Fruit fly (Drosophila melanogaster) whole organism, embryonic: ENCODE results near the gene dec.

ENCODE experiments used
- CG10209 ChIP-seq: fragments of 200-800 bp; sonication (Bioruptor generic); optimal IDR thresholded peaks from 3 replicates; lab custom pipeline; 2017; ENCODE audit warnings: missing biosample characterization, mild to moderate bottlenecking, missing genetic modification characterization, missing genetic modification reagents
- CG10366 ChIP-seq: fragments of 200-800 bp; sonication (Bioruptor generic); IDR thresholded peaks from 2 replicates; pipeline ENCODE4 v1.3.6; 2022; ENCODE audit warnings: missing biosample characterization, missing genetic modification characterization
- CG11504 ChIP-seq: fragments of 200-800 bp; sonication (Bioruptor generic); optimal IDR thresholded peaks from 3 replicates; lab custom pipeline; 2019; ENCODE audit warnings: missing biosample characterization, mild to moderate bottlenecking, missing genetic modification characterization, moderate library complexity
- CG11560 ChIP-seq: fragments of 200-800 bp; sonication (Bioruptor generic); IDR thresholded peaks from 3 replicates; pipeline ENCODE4 v1.3.6; 2022; ENCODE audit warnings: missing biosample characterization, missing genetic modification characterization
- CG12155 ChIP-seq: fragments of 200-800 bp; sonication (Bioruptor generic); optimal IDR thresholded peaks from 3 replicates; lab custom pipeline; 2016; ENCODE audit warnings: missing biosample characterization, missing genetic modification characterization
- CG12391 ChIP-seq: fragments of 200-800 bp; sonication (Bioruptor generic); optimal IDR thresholded peaks from 3 replicates; lab custom pipeline; 2018; ENCODE audit warnings: missing biosample characterization, mild to moderate bottlenecking, missing genetic modification characterization, moderate library complexity
- CG12942 ChIP-seq: fragments of 200-800 bp; sonication (Bioruptor generic); optimal IDR thresholded peaks from 3 replicates; lab custom pipeline; 2016; ENCODE audit warnings: missing biosample characterization, missing genetic modification characterization
- CG13894 ChIP-seq: fragments of 200-800 bp; sonication (Bioruptor generic); optimal IDR thresholded peaks from 3 replicates; lab custom pipeline; 2018; ENCODE audit warnings: missing biosample characterization, mild to moderate bottlenecking, missing genetic modification characterization, moderate library complexity
- CG1529 ChIP-seq: fragments of 200-800 bp; sonication (Bioruptor generic); optimal IDR thresholded peaks from 3 replicates; lab custom pipeline; 2018; ENCODE audit warnings: missing biosample characterization, missing genetic modification characterization
- CG1603 ChIP-seq: fragments of 200-800 bp; sonication (Bioruptor generic); optimal IDR thresholded peaks from 2 replicates; lab custom pipeline; 2019; ENCODE audit warnings: missing biosample characterization, mild to moderate bottlenecking, missing genetic modification characterization, moderate library complexity
- CG18262 ChIP-seq: fragments of 200-800 bp; optimal IDR thresholded peaks from 3 replicates; lab custom pipeline; 2019; ENCODE audit warnings: missing biosample characterization, mild to moderate bottlenecking, missing genetic modification characterization, moderate library complexity
- CG2199 ChIP-seq: fragments of 200-800 bp; sonication (Bioruptor generic); IDR thresholded peaks from 3 replicates; pipeline ENCODE4 v1.3.6; 2022; ENCODE audit warnings: missing biosample characterization, missing genetic modification characterization
- CG2875 ChIP-seq: fragments of 200-800 bp; sonication (Bioruptor generic); optimal IDR thresholded peaks from 2 replicates; lab custom pipeline; 2017; ENCODE audit warnings: missing biosample characterization, mild to moderate bottlenecking, missing genetic modification characterization, missing genetic modification reagents
- CG31388 ChIP-seq: fragments of 200-800 bp; sonication (Bioruptor generic); optimal IDR thresholded peaks from 2 replicates; lab custom pipeline; 2016; ENCODE audit warnings: missing biosample characterization, missing genetic modification characterization
- CG4617 ChIP-seq: fragments of 200-800 bp; sonication (Bioruptor generic); optimal IDR thresholded peaks from 3 replicates; lab custom pipeline; 2016; ENCODE audit warnings: missing biosample characterization, missing genetic modification characterization, borderline replicate concordance
- CG7271 ChIP-seq: fragments of 200-800 bp; sonication (Bioruptor generic); optimal IDR thresholded peaks from 2 replicates; lab custom pipeline; 2018; ENCODE audit warnings: missing biosample characterization, mild to moderate bottlenecking, missing genetic modification characterization, moderate library complexity
- CG7372 ChIP-seq: fragments of 200-800 bp; sonication (Bioruptor generic); IDR thresholded peaks from 2 replicates; pipeline ENCODE4 v1.3.6; 2022; ENCODE audit warnings: missing biosample characterization, missing genetic modification characterization
- CG8089 ChIP-seq: fragments of 200-800 bp; sonication (Bioruptor generic); optimal IDR thresholded peaks from 3 replicates; lab custom pipeline; 2016; ENCODE audit warnings: missing biosample characterization, missing genetic modification characterization
- CG9437 ChIP-seq: fragments of 200-800 bp; sonication (Bioruptor generic); optimal IDR thresholded peaks from 2 replicates; lab custom pipeline; 2018; ENCODE audit warnings: missing biosample characterization, mild to moderate bottlenecking, missing genetic modification characterization
- E2f2 ChIP-seq: fragments of 200-800 bp; sonication (Bioruptor generic); IDR thresholded peaks from 2 replicates; pipeline ENCODE4 v1.3.6; 2022; ENCODE audit warnings: missing biosample characterization, missing genetic modification characterization
- MESR4 ChIP-seq: fragments of 200-800 bp; sonication (Bioruptor generic); optimal IDR thresholded peaks from 2 replicates; lab custom pipeline; 2018; ENCODE audit warnings: missing biosample characterization, mild to moderate bottlenecking, missing genetic modification characterization, moderate library complexity
- Max ChIP-seq: fragments of 200-800 bp; sonication (Bioruptor generic); optimal IDR thresholded peaks from 2 replicates; lab custom pipeline; 2016; ENCODE audit warnings: missing biosample characterization, mild to moderate bottlenecking, missing genetic modification characterization
- Scr ChIP-seq: fragments of 200-800 bp; sonication (Bioruptor generic); IDR thresholded peaks from 2 replicates; pipeline ENCODE4 v1.3.6; 2022; ENCODE audit warnings: missing biosample characterization, missing genetic modification characterization; ENCODE audit not compliant: partially characterized antibody
- TFAM ChIP-seq: fragments of 200-800 bp; sonication (Bioruptor generic); optimal IDR thresholded peaks from 2 replicates; lab custom pipeline; 2017; ENCODE audit warnings: missing biosample characterization, missing genetic modification characterization, inconsistent platforms
- Xbp1 ChIP-seq: fragments of 200-800 bp; sonication (Bioruptor generic); optimal IDR thresholded peaks from 3 replicates; lab custom pipeline; 2016; ENCODE audit warnings: missing biosample characterization, mild to moderate bottlenecking, missing genetic modification characterization
- YL-1 ChIP-seq: fragments of 200-800 bp; sonication (Bioruptor generic); optimal IDR thresholded peaks from 3 replicates; lab custom pipeline; 2017; ENCODE audit warnings: missing biosample characterization, mild to moderate bottlenecking, missing genetic modification characterization
- bcd ChIP-seq: fragments of 200-800 bp; sonication (Bioruptor generic); optimal IDR thresholded peaks from 2 replicates; lab custom pipeline; 2017; ENCODE audit warnings: missing biosample characterization, mild to moderate bottlenecking, missing genetic modification characterization
- chn ChIP-seq: fragments of 200-800 bp; sonication (Bioruptor generic); optimal IDR thresholded peaks from 2 replicates; lab custom pipeline; 2016; ENCODE audit warnings: missing biosample characterization, missing genetic modification characterization
- ci ChIP-seq: fragments of 200-800 bp; sonication (Bioruptor generic); IDR thresholded peaks from 3 replicates; pipeline ENCODE4 v1.3.6; 2022; ENCODE audit warnings: missing biosample characterization, missing genetic modification characterization
- cwo ChIP-seq: fragments of 200-800 bp; sonication (Bioruptor generic); optimal IDR thresholded peaks from 3 replicates; lab custom pipeline; 2017; ENCODE audit warnings: missing biosample characterization, missing genetic modification characterization, mild to moderate bottlenecking, moderate library complexity, missing genetic modification reagents
- dan ChIP-seq: fragments of 200-800 bp; sonication (Bioruptor generic); IDR thresholded peaks from 2 replicates; pipeline ENCODE4 v1.3.6; 2022; ENCODE audit warnings: missing biosample characterization, missing genetic modification characterization
- danr ChIP-seq: fragments of 200-800 bp; sonication (Bioruptor generic); IDR thresholded peaks from 2 replicates; pipeline ENCODE4 v1.3.6; 2022; ENCODE audit warnings: missing biosample characterization, missing genetic modification characterization
- fd102C ChIP-seq: fragments of 200-800 bp; sonication (Bioruptor generic); optimal IDR thresholded peaks from 2 replicates; lab custom pipeline; 2018; ENCODE audit warnings: missing biosample characterization, mild to moderate bottlenecking, missing genetic modification characterization, moderate library complexity
- gfzf ChIP-seq: fragments of 200-800 bp; sonication (Bioruptor generic); optimal IDR thresholded peaks from 2 replicates; lab custom pipeline; 2016; ENCODE audit warnings: missing biosample characterization, mild to moderate bottlenecking, missing genetic modification characterization, moderate library complexity
- hbn ChIP-seq: fragments of 200-800 bp; sonication (Bioruptor generic); IDR thresholded peaks from 2 replicates; pipeline ENCODE4 v1.3.6; 2022; ENCODE audit warnings: missing biosample characterization, missing genetic modification characterization; ENCODE audit not compliant: partially characterized antibody
- jing ChIP-seq: fragments of 200-800 bp; sonication (Bioruptor generic); optimal IDR thresholded peaks from 2 replicates; lab custom pipeline; 2018; ENCODE audit warnings: missing biosample characterization, mild to moderate bottlenecking, missing genetic modification characterization
- knrl ChIP-seq: fragments of 200-800 bp; sonication (Bioruptor generic); IDR thresholded peaks from 3 replicates; pipeline ENCODE4 v1.3.6; 2022; ENCODE audit warnings: missing biosample characterization, missing genetic modification characterization; ENCODE audit not compliant: partially characterized antibody
- lmd ChIP-seq: fragments of 200-800 bp; sonication (Bioruptor generic); IDR thresholded peaks from 2 replicates; pipeline ENCODE4 v1.3.6; 2022; ENCODE audit warnings: missing biosample characterization, missing genetic modification characterization
- nerfin-1 ChIP-seq: fragments of 200-800 bp; sonication (Bioruptor generic); optimal IDR thresholded peaks from 3 replicates; lab custom pipeline; 2019; ENCODE audit warnings: missing biosample characterization, mild to moderate bottlenecking, missing genetic modification characterization, moderate library complexity
- odd ChIP-seq: fragments of 200-800 bp; sonication (Bioruptor generic); optimal IDR thresholded peaks from 2 replicates; lab custom pipeline; 2017; ENCODE audit warnings: missing biosample characterization, mild to moderate bottlenecking, missing genetic modification characterization
- peb ChIP-seq: fragments of 200-800 bp; sonication (Bioruptor generic); IDR thresholded peaks from 2 replicates; pipeline ENCODE4 v1.3.6; 2022; ENCODE audit warnings: missing biosample characterization, missing genetic modification characterization
- pfk ChIP-seq: fragments of 200-800 bp; sonication (Bioruptor generic); optimal IDR thresholded peaks from 2 replicates; lab custom pipeline; 2018; ENCODE audit warnings: missing biosample characterization, mild to moderate bottlenecking, missing genetic modification characterization, moderate library complexity
- scrt ChIP-seq: fragments of 200-800 bp; sonication (Bioruptor generic); optimal IDR thresholded peaks from 2 replicates; lab custom pipeline; 2018; ENCODE audit warnings: missing biosample characterization, mild to moderate bottlenecking, missing genetic modification characterization, moderate library complexity
- sens-2 ChIP-seq: fragments of 200-800 bp; sonication (Bioruptor generic); IDR thresholded peaks from 2 replicates; pipeline ENCODE4 v1.3.6; 2022; ENCODE audit warnings: missing biosample characterization, missing genetic modification characterization
- slbo ChIP-seq: fragments of 200-800 bp; sonication (Bioruptor generic); IDR thresholded peaks from 2 replicates; pipeline ENCODE4 v1.3.6; 2022; ENCODE audit warnings: missing biosample characterization, missing genetic modification characterization
- slou ChIP-seq: fragments of 200-800 bp; sonication (Bioruptor generic); optimal IDR thresholded peaks from 3 replicates; lab custom pipeline; 2016; ENCODE audit warnings: missing biosample characterization, missing genetic modification characterization
- sna ChIP-seq: fragments of 200-800 bp; sonication (Bioruptor generic); IDR thresholded peaks from 2 replicates; pipeline ENCODE4 v1.3.6; 2022; ENCODE audit warnings: missing biosample characterization, missing genetic modification characterization; ENCODE audit not compliant: partially characterized antibody
- sob ChIP-seq: fragments of 200-800 bp; sonication (Bioruptor generic); IDR thresholded peaks from 2 replicates; pipeline ENCODE4 v1.3.6; 2022; ENCODE audit warnings: missing biosample characterization, missing genetic modification characterization
- tgo ChIP-seq: fragments of 200-800 bp; sonication (Bioruptor generic); IDR thresholded peaks from 3 replicates; pipeline ENCODE4 v1.3.6; 2022; ENCODE audit warnings: missing biosample characterization, missing genetic modification characterization
- tll ChIP-seq, 2 experiments: fragments of 200-800 bp in 1 of 2; fragments of >200 bp in 1 of 2; sonication (Bioruptor generic) in 1 of 2; optimal IDR thresholded peaks; 2 replicates each; lab custom pipeline; 2017 to 2019; ENCODE audit warnings: missing biosample characterization in 2 of 2, missing genetic modification characterization in 2 of 2, mild to moderate bottlenecking in 1 of 2, moderate library complexity in 1 of 2

dec gene

DNA sequence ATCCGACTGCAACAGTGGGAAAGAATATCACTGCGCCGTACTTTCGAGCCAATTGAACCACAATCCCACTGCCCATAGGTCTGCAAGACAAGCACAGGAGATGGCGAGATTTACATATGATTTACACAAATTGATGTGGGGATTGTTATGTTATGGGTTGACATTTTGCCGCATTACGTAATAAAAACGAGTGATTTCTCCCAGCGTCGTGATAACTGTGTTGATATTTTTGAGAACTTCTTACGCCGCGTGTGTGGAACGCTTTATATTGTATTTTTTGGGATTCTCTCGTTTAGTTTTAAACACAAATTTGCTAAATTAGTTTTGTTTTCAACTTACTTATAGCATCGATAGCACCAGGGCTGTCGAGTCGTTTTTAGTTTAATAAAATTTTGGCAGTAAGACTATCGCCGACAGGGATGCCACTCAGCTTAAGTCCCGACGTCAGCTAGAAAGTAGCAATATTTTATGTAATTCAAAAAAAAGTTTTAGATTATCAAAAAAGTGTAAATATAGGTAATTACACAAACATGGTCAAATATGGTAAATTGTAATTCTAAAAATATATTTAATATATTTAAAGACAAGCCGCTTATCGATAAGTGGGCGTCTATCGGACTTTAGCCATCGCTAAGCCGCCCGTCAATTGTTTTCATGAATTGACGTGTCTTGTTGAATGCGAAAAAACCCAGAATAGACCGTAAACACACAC lies 20.5 kb upstream of the dec start, which contains the start of the genes CG45089, ND-MNLL and p115 (continued):
- TF ChIP-seq CG9437 (peak; percentile 84), CG1603 (tag; lab: Kevin White, UChicago) (peak; percentile 27), bcd (GFP tag; lab: Kevin White, UChicago) (peak; percentile 35), sna (GFP tag; lab: Robert Waterston, UW) (peak; percentile 41; the same call in 1 of the 2 replicates), odd (GFP tag; lab: Kevin White, UChicago) (no peak), tgo (GFP tag; lab: Robert Waterston, UW) (peak; percentile 53; the same call in 2 of the 3 replicates), Max (peak; percentile 57), peb (GFP tag; lab: Robert Waterston, UW) (no peak), CG12942 (GFP tag; lab: Kevin White, UChicago) (peak; percentile 48), Xbp1 (GFP tag; lab: Kevin White, UChicago) (peak; percentile 80), CG12155 (GFP tag; lab: Kevin White, UChicago) (peak; percentile 66), CG1529 (peak; percentile 6), dan (GFP tag; lab: Robert Waterston, UW) (no peak), E2f2 (GFP tag; lab: Robert Waterston, UW) (peak; percentile 47), jing (GFP tag; lab: Kevin White, UChicago) (no peak), ci (no peak), scrt (GFP tag; lab: Kevin White, UChicago) (peak; percentile 25), CG12391 (tag; lab: Kevin White, UChicago) (peak; percentile 85), YL-1 (GFP tag; lab: Kevin White, UChicago) (peak; percentile 85), slbo (peak; percentile 73), sob (GFP tag; lab: Robert Waterston, UW) (peak; percentile 73), cwo (GFP tag; lab: Kevin White, UChicago) (no peak), CG11504 (peak; percentile 65), MESR4 (peak; percentile 53), CG10366 (GFP tag; lab: Robert Waterston, UW) (peak; percentile 46), CG13894 (tag; lab: Kevin White, UChicago) (peak; percentile 72), TFAM (GFP tag; lab: Kevin White, UChicago) (no peak), knrl (GFP tag; lab: Robert Waterston, UW) (peak; percentile 69), nerfin-1 (tag; lab: Kevin White, UChicago) (peak; percentile 41), tll (GFP tag; optimal IDR thresholded peaks at IDR 0.05; lab: Kevin White, UChicago) (no peak), CG2199 (GFP tag; lab: Robert Waterston, UW) (no peak), gfzf (GFP tag; lab: Kevin White, UChicago) (peak; percentile 12), CG2875 (GFP tag; lab: Kevin White, UChicago) (no peak), CG7271 (tag; lab: Kevin White, UChicago) (no peak), CG7372 (GFP tag; lab: Robert Waterston, UW) (peak; percentile 60), CG18262 (tag; lab: Kevin White, UChicago) (peak; percentile 62), fd102C (GFP tag; lab: Kevin White, UChicago) (no peak), chn (peak; percentile 28)
- TF ChIP-seq, all 482 proteins: peak for 257

DNA sequence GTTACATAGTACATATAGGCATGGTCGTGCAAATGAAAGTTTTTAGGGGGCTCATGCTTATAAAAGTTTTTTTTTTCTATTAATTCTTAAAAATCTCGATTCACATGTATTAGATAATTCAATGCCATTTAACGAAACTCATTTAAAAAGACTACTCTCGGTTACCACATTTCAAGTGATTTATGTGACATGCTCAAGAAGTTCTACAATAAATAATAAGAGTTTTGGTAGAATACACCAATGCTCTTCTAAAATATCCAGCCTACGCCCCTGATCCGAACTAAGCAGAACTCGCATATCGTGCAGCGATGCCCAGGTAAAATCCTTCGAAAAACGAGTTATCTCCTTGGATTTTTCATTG lies 19.5 kb upstream of the dec start:
- TF ChIP-seq Scr (GFP tag; lab: Robert Waterston, UW) (no peak), pfk (no peak), sens-2 (GFP tag; lab: Robert Waterston, UW) (no peak), slou (GFP tag; lab: Kevin White, UChicago) (no peak), CG8089 (GFP tag; lab: Kevin White, UChicago) (no peak), CG11560 (tag; lab: Robert Waterston, UW) (no peak), CG31388 (GFP tag; lab: Kevin White, UChicago) (no peak), CG4617 (GFP tag; lab: Kevin White, UChicago) (no peak), MESR4 (no peak), CG10209 (GFP tag; lab: Kevin White, UChicago) (no peak), lmd (GFP tag; lab: Robert Waterston, UW) (no peak), danr (GFP tag; lab: Robert Waterston, UW) (no peak), hbn (GFP tag; lab: Robert Waterston, UW) (no peak)
